Fruit fly (Drosophila melanogaster) whole organism: ENCODE results near the gene cpx.

ENCODE experiments used
- CG8478 ChIP-seq: fragments of >200 bp; optimal IDR thresholded peaks from 2 replicates; lab custom pipeline; 2018; ENCODE audit warnings: inconsistent platforms
- Dll ChIP-seq: fragments of >200 bp; optimal IDR thresholded peaks from 2 replicates; lab custom pipeline; 2017
- EcR ChIP-seq, 2 experiments: fragments of >200 bp; optimal IDR thresholded peaks; 2 replicates each; lab custom pipeline; 2017; ENCODE audit warnings: missing biosample characterization in 2 of 2, missing genetic modification characterization in 2 of 2, missing genetic modification reagents in 2 of 2
- pan ChIP-seq: fragments of >200 bp; optimal IDR thresholded peaks from 2 replicates; lab custom pipeline; 2017
- psq ChIP-seq: fragments of >200 bp; optimal IDR thresholded peaks from 2 replicates; lab custom pipeline; 2017
- usp ChIP-seq: fragments of >200 bp; optimal IDR thresholded peaks from 2 replicates; lab custom pipeline; 2017; ENCODE audit warnings: missing biosample characterization, missing genetic modification characterization, mixed read lengths

cpx gene

DNA sequence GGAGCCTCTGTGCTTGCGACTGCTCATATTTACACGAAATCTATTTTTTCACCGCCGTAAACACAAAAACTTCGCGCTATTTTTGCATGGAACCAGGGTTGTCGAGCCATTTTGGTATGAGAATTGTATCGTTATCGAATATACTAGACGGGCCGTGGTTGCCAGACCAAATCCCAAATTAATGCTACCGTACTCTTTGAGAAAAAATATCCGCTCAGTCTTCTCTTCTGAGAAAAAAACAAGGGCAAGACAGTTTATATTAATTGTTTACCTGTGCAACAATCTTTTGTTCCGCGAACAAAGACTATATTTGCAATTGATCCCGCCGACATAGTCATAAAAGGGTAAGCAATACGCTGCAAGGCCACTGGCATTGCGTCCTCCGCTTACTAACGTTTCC, 57.6 kb downstream of the cpx start, which contains the start of the genes Skp2 and CG1103:
Gene Skp2 (minus strand): TSS at position 95 of the 400 bp plus-strand sequence.
Gene CG1103 (plus strand): TSS at position 176 of the 400 bp plus-strand sequence.
- TF ChIP-seq CG8478 (lab: Kevin White, UChicago) (no peak), Dll (lab: Kevin White, UChicago) (no peak), usp (GFP tag; lab: Kevin White, UChicago) (no peak), EcR (GFP tag; optimal IDR thresholded peaks at IDR 0.05; lab: Kevin White, UChicago) (no peak), psq (lab: Kevin White, UChicago) (no peak), pan (lab: Kevin White, UChicago) (no peak)

DNA sequence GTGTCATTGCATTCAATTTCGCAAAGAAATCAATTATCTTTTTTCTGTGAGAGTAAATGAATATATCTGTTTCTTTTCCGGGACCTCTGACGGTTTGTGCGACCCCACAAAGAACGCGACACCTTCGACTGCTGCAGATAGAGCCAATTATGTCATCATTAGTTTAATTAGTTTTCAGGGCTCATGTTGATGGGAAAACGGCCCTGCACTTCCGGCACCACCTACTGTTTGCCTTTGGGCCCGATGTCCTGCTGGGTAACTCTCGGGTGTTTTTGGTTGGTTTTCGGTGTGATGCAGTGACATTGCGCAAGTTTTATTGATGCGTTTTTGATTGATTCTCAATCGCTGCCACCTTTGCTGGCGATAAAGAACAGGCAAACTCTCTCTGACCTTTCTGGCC, 60.2 kb downstream of the cpx start:
- TF ChIP-seq psq (lab: Kevin White, UChicago), result no peak

dm6 chr3R:4341177-4341576, 61.2 kb downstream of the cpx start:
- TF ChIP-seq CG8478 (lab: Kevin White, UChicago) (no peak), Dll (lab: Kevin White, UChicago) (no peak), psq (lab: Kevin White, UChicago) (no peak), usp (GFP tag; lab: Kevin White, UChicago) (no peak), pan (lab: Kevin White, UChicago) (no peak), EcR (GFP tag; optimal IDR thresholded peaks at IDR 0.05; lab: Kevin White, UChicago) (no peak)

- TF ChIP-seq CG8478 (lab: Kevin White, UChicago) (no peak), EcR (GFP tag; optimal IDR thresholded peaks at IDR 0.05; lab: Kevin White, UChicago) (no peak)
These were observed 66.6 kb downstream of the cpx start, which contains the start of gene hkb for dm6 chr3R:4346636-4347035. TSS of gene hkb (minus strand) at chr3R:4346646.

DNA sequence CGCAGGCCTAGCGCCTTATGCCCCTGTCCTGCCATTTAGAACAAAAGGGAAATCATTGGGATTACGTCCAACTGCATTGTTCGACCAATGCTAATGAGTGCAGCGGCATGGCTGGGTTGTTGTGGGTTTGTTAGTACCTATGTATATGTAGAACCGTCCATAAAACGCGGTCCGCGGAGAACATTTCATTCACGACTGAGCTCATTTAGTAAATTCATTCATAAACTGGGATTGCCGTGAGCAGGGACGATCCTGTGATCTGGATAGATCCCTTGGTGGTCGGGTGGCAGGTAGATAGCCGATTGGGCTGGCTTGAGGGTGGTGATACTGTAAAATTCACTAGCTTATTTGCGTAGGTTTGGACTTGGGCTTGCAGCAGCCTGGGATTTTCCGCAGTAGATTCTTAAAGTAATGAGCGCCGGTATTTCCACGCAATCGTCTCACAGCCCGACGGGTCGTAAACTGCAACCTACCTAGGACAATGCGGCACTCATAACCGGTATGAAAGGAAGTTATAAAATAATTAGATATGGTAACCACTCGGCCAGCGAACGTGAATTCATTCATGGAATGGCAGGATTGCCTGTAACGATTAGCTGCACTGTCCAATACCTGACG, 68.3 kb downstream of the cpx start:
- TF ChIP-seq EcR (GFP tag; optimal IDR thresholded peaks at IDR 0.05; lab: Kevin White, UChicago), result no peak
- TF ChIP-seq CG8478 (lab: Kevin White, UChicago), result no peak
- TF ChIP-seq Dll (lab: Kevin White, UChicago), result no peak
- no peak for TF ChIP-seq usp (GFP tag; lab: Kevin White, UChicago)
- TF ChIP-seq psq (lab: Kevin White, UChicago), result no peak
- no peak for TF ChIP-seq pan (lab: Kevin White, UChicago)

- TF ChIP-seq usp (GFP tag; lab: Kevin White, UChicago) (no peak), CG8478 (lab: Kevin White, UChicago) (no peak), psq (lab: Kevin White, UChicago) (no peak), EcR (GFP tag; optimal IDR thresholded peaks at IDR 0.05; lab: Kevin White, UChicago) (no peak), Dll (lab: Kevin White, UChicago) (no peak)
These were observed 70.2 kb downstream of the cpx start for dm6 chr3R:4350199-4350598.

dm6 chr3R:4353569-4353968, 73.5 kb downstream of the cpx start:
- TF ChIP-seq psq (lab: Kevin White, UChicago) (no peak), usp (GFP tag; lab: Kevin White, UChicago) (no peak), pan (lab: Kevin White, UChicago) (no peak), Dll (lab: Kevin White, UChicago) (no peak)
